Fruit fly (Drosophila melanogaster) whole organism, embryonic: ENCODE measurements around the gene RpL7A.

Source experiments
- C15 ChIP-seq: fragments of 200-800 bp; sonication (Bioruptor generic); IDR thresholded peaks from 3 replicates; pipeline ENCODE4 v1.3.6; 2022; ENCODE audit warnings: missing biosample characterization, missing genetic modification characterization
- CG11695 ChIP-seq: fragments of 200-800 bp; sonication (Bioruptor generic); IDR thresholded peaks from 3 replicates; pipeline ENCODE4 v1.3.6; 2022; ENCODE audit warnings: missing biosample characterization, missing genetic modification characterization
- CG12391 ChIP-seq: fragments of 200-800 bp; sonication (Bioruptor generic); optimal IDR thresholded peaks from 3 replicates; lab custom pipeline; 2018; ENCODE audit warnings: missing biosample characterization, mild to moderate bottlenecking, missing genetic modification characterization, moderate library complexity
- CG13894 ChIP-seq: fragments of 200-800 bp; sonication (Bioruptor generic); optimal IDR thresholded peaks from 3 replicates; lab custom pipeline; 2018; ENCODE audit warnings: missing biosample characterization, mild to moderate bottlenecking, missing genetic modification characterization, moderate library complexity
- CG14860 ChIP-seq: fragments of 200-800 bp; sonication (Bioruptor generic); IDR thresholded peaks from 3 replicates; pipeline ENCODE4 v1.3.6; 2022; ENCODE audit warnings: missing biosample characterization, missing genetic modification characterization; ENCODE audit not compliant: partially characterized antibody
- CG15269 ChIP-seq: fragments of 200-800 bp; sonication (Bioruptor generic); optimal IDR thresholded peaks from 2 replicates; lab custom pipeline; 2018; ENCODE audit warnings: missing biosample characterization, mild to moderate bottlenecking, missing genetic modification characterization, moderate library complexity
- CG15696 ChIP-seq: fragments of 200-800 bp; sonication (Bioruptor generic); optimal IDR thresholded peaks from 2 replicates; lab custom pipeline; 2019; ENCODE audit warnings: missing biosample characterization, mild to moderate bottlenecking, missing genetic modification characterization, moderate library complexity
- CG1603 ChIP-seq: fragments of 200-800 bp; sonication (Bioruptor generic); optimal IDR thresholded peaks from 2 replicates; lab custom pipeline; 2019; ENCODE audit warnings: missing biosample characterization, mild to moderate bottlenecking, missing genetic modification characterization, moderate library complexity
- CG16863 ChIP-seq: fragments of 200-800 bp; sonication (Bioruptor generic); optimal IDR thresholded peaks from 3 replicates; lab custom pipeline; 2016; ENCODE audit warnings: missing biosample characterization, missing genetic modification characterization
- CG30020 ChIP-seq: fragments of 200-800 bp; optimal IDR thresholded peaks from 2 replicates; lab custom pipeline; 2019; ENCODE audit warnings: missing biosample characterization, mild to moderate bottlenecking, missing genetic modification characterization, moderate library complexity
- CG31365 ChIP-seq: fragments of 200-800 bp; sonication (Bioruptor generic); optimal IDR thresholded peaks from 2 replicates; lab custom pipeline; 2018; ENCODE audit warnings: missing biosample characterization, mild to moderate bottlenecking, missing genetic modification characterization
- CG31441 ChIP-seq: fragments of 200-800 bp; sonication (Bioruptor generic); IDR thresholded peaks from 2 replicates; pipeline ENCODE4 v1.3.6; 2022; ENCODE audit warnings: missing biosample characterization, missing genetic modification characterization
- CG32532 ChIP-seq: fragments of 200-800 bp; sonication (Bioruptor generic); IDR thresholded peaks from 2 replicates; pipeline ENCODE4 v1.3.6; 2022; ENCODE audit warnings: missing biosample characterization, missing genetic modification characterization
- CG42726 ChIP-seq: fragments of 200-800 bp; sonication (Bioruptor generic); IDR thresholded peaks from 2 replicates; pipeline ENCODE4 v1.3.6; 2022; ENCODE audit warnings: missing biosample characterization, missing genetic modification characterization; ENCODE audit not compliant: partially characterized antibody
- CG4360 ChIP-seq: fragments of 200-800 bp; sonication (Bioruptor generic); IDR thresholded peaks from 2 replicates; pipeline ENCODE4 v1.3.6; 2022; ENCODE audit warnings: missing biosample characterization, missing genetic modification characterization
- CG6689 ChIP-seq: fragments of 200-800 bp; sonication (Bioruptor generic); IDR thresholded peaks from 2 replicates; pipeline ENCODE4 v1.3.6; 2022; ENCODE audit warnings: missing biosample characterization, missing genetic modification characterization
- CG7271 ChIP-seq: fragments of 200-800 bp; sonication (Bioruptor generic); optimal IDR thresholded peaks from 2 replicates; lab custom pipeline; 2018; ENCODE audit warnings: missing biosample characterization, mild to moderate bottlenecking, missing genetic modification characterization, moderate library complexity
- CG7928 ChIP-seq: fragments of 200-800 bp; sonication (Bioruptor generic); optimal IDR thresholded peaks from 2 replicates; lab custom pipeline; 2017; ENCODE audit warnings: missing biosample characterization, mild to moderate bottlenecking, missing genetic modification characterization
- CG8924 ChIP-seq: fragments of 200-800 bp; optimal IDR thresholded peaks from 3 replicates; lab custom pipeline; 2019; ENCODE audit warnings: missing biosample characterization, mild to moderate bottlenecking, missing genetic modification characterization, moderate library complexity
- CG9727 ChIP-seq: fragments of 200-800 bp; sonication (Bioruptor generic); optimal IDR thresholded peaks from 3 replicates; lab custom pipeline; 2017; ENCODE audit warnings: missing biosample characterization, mild to moderate bottlenecking, missing genetic modification characterization
- Ets65A ChIP-seq: fragments of 200-800 bp; sonication (Bioruptor generic); peaks from one replicate; lab custom pipeline; 2016; ENCODE audit warnings: missing biosample characterization, missing genetic modification characterization
- Fer3 ChIP-seq: fragments of 200-800 bp; sonication (Bioruptor generic); optimal IDR thresholded peaks from 2 replicates; lab custom pipeline; 2018; ENCODE audit warnings: missing biosample characterization, mild to moderate bottlenecking, missing genetic modification characterization, moderate library complexity
- H2.0 ChIP-seq: fragments of 200-800 bp; sonication (Bioruptor generic); IDR thresholded peaks from 2 replicates; pipeline ENCODE4 v1.3.6; 2022; ENCODE audit warnings: missing biosample characterization, missing genetic modification characterization
- Hr51 ChIP-seq, 2 experiments: fragments of 200-800 bp; sonication (Bioruptor generic); optimal IDR thresholded peaks; 2 replicates in 1 of 2; 3 replicates in 1 of 2; lab custom pipeline; 2016 to 2018; ENCODE audit warnings: missing biosample characterization in 2 of 2, missing genetic modification characterization in 2 of 2, mild to moderate bottlenecking in 1 of 2, moderate library complexity in 1 of 2
- Kr ChIP-seq: fragments of 200-800 bp; sonication (Bioruptor generic); optimal IDR thresholded peaks from 2 replicates; lab custom pipeline; 2017; ENCODE audit warnings: missing biosample characterization, mild to moderate bottlenecking, missing genetic modification characterization
- Max ChIP-seq: fragments of 200-800 bp; sonication (Bioruptor generic); optimal IDR thresholded peaks from 2 replicates; lab custom pipeline; 2016; ENCODE audit warnings: missing biosample characterization, mild to moderate bottlenecking, missing genetic modification characterization
- Nf-YB ChIP-seq: fragments of 200-800 bp; sonication (Bioruptor generic); optimal IDR thresholded peaks from 3 replicates; lab custom pipeline; 2019; ENCODE audit warnings: missing biosample characterization, mild to moderate bottlenecking, missing genetic modification characterization, moderate library complexity
- Ravus ChIP-seq: fragments of 200-800 bp; sonication (Bioruptor generic); IDR thresholded peaks from 2 replicates; pipeline ENCODE4 v1.3.6; 2022; ENCODE audit warnings: missing biosample characterization, missing genetic modification characterization
- Rfx ChIP-seq: fragments of 200-800 bp; sonication (Bioruptor generic); IDR thresholded peaks from 2 replicates; pipeline ENCODE4 v1.3.6; 2022; ENCODE audit warnings: missing biosample characterization, missing genetic modification characterization
- Scr ChIP-seq: fragments of 200-800 bp; sonication (Bioruptor generic); IDR thresholded peaks from 2 replicates; pipeline ENCODE4 v1.3.6; 2022; ENCODE audit warnings: missing biosample characterization, missing genetic modification characterization; ENCODE audit not compliant: partially characterized antibody
- Tbp ChIP-seq: fragments of >200 bp; optimal IDR thresholded peaks from 2 replicates; lab custom pipeline; 2018; ENCODE audit warnings: missing biosample characterization, missing genetic modification characterization
- YL-1 ChIP-seq: fragments of 200-800 bp; sonication (Bioruptor generic); optimal IDR thresholded peaks from 3 replicates; lab custom pipeline; 2017; ENCODE audit warnings: missing biosample characterization, mild to moderate bottlenecking, missing genetic modification characterization
- ap ChIP-seq: fragments of 200-800 bp; sonication (Bioruptor generic); IDR thresholded peaks from 2 replicates; pipeline ENCODE4 v1.3.6; 2022; ENCODE audit warnings: missing biosample characterization, missing genetic modification characterization
- caup ChIP-seq: fragments of 200-800 bp; sonication (Bioruptor generic); optimal IDR thresholded peaks from 3 replicates; lab custom pipeline; 2017; ENCODE audit warnings: missing biosample characterization, mild to moderate bottlenecking, missing genetic modification characterization, moderate library complexity; ENCODE audit not compliant: severe bottlenecking
- chn ChIP-seq: fragments of 200-800 bp; sonication (Bioruptor generic); optimal IDR thresholded peaks from 2 replicates; lab custom pipeline; 2016; ENCODE audit warnings: missing biosample characterization, missing genetic modification characterization
- dan ChIP-seq: fragments of 200-800 bp; sonication (Bioruptor generic); IDR thresholded peaks from 2 replicates; pipeline ENCODE4 v1.3.6; 2022; ENCODE audit warnings: missing biosample characterization, missing genetic modification characterization
- dpn ChIP-seq, 2 experiments: fragments of 200-800 bp; sonication (Bioruptor generic); optimal IDR thresholded peaks; 3 replicates each; lab custom pipeline; 2016; ENCODE audit warnings: missing biosample characterization in 2 of 2, missing genetic modification characterization in 2 of 2
- grau ChIP-seq: fragments of 200-800 bp; optimal IDR thresholded peaks from 3 replicates; lab custom pipeline; 2019; ENCODE audit warnings: missing biosample characterization, mild to moderate bottlenecking, missing genetic modification characterization, moderate library complexity
- hb ChIP-seq: fragments of 200-800 bp; sonication (Bioruptor generic); IDR thresholded peaks from 3 replicates; pipeline ENCODE4 v1.3.6; 2022; ENCODE audit warnings: missing biosample characterization, missing genetic modification characterization; ENCODE audit not compliant: partially characterized antibody
- knrl ChIP-seq: fragments of 200-800 bp; sonication (Bioruptor generic); IDR thresholded peaks from 3 replicates; pipeline ENCODE4 v1.3.6; 2022; ENCODE audit warnings: missing biosample characterization, missing genetic modification characterization; ENCODE audit not compliant: partially characterized antibody
- nerfin-2 ChIP-seq: fragments of 200-800 bp; sonication (Bioruptor generic); IDR thresholded peaks from 2 replicates; pipeline ENCODE4 v1.3.6; 2022; ENCODE audit warnings: missing biosample characterization, missing genetic modification characterization; ENCODE audit not compliant: partially characterized antibody
- onecut ChIP-seq: fragments of 200-800 bp; sonication (Bioruptor generic); IDR thresholded peaks from 2 replicates; pipeline ENCODE4 v1.3.6; 2022; ENCODE audit warnings: missing biosample characterization, missing genetic modification characterization
- pnt ChIP-seq: fragments of 200-800 bp; sonication (Bioruptor generic); optimal IDR thresholded peaks from 3 replicates; lab custom pipeline; 2016; ENCODE audit warnings: missing biosample characterization, missing genetic modification characterization
- psq ChIP-seq: fragments of 200-800 bp; sonication (Bioruptor generic); optimal IDR thresholded peaks from 2 replicates; lab custom pipeline; 2017; ENCODE audit warnings: missing biosample characterization, missing genetic modification characterization
- sc ChIP-seq, 3 experiments: fragments of >200 bp in 2 of 3; fragments of 200-800 bp in 1 of 3; sonication (Bioruptor generic) in 1 of 3; optimal IDR thresholded peaks; 2 replicates in 2 of 3; 3 replicates in 1 of 3; lab custom pipeline; 2017; ENCODE audit warnings: mild to moderate bottlenecking in 1 of 3, missing biosample characterization in 1 of 3, missing genetic modification characterization in 1 of 3, missing genetic modification reagents in 1 of 3
- sd ChIP-seq: fragments of 200-800 bp; sonication (Bioruptor generic); optimal IDR thresholded peaks from 3 replicates; lab custom pipeline; 2018; ENCODE audit warnings: missing biosample characterization, mild to moderate bottlenecking, missing genetic modification characterization, moderate library complexity
- vfl ChIP-seq: fragments of 200-800 bp; sonication (Bioruptor generic); optimal IDR thresholded peaks from 2 replicates; lab custom pipeline; 2016; ENCODE audit warnings: missing biosample characterization, missing genetic modification characterization
- wdn ChIP-seq: fragments of 200-800 bp; sonication (Bioruptor generic); IDR thresholded peaks from 2 replicates; pipeline ENCODE4 v1.3.6; 2022; ENCODE audit warnings: missing biosample characterization, missing genetic modification characterization

Gene RpL7A

dm6 chrX:6571234-6571915, 38.2 kb upstream of the RpL7A start (continued):
- peak; percentile 93 for TF ChIP-seq CG12391 (tag; lab: Kevin White, UChicago)
- TF ChIP-seq Ets65A: peak; percentile 92
- TF ChIP-seq C15 (GFP tag; lab: Robert Waterston, UW): no peak
- TF ChIP-seq ap (GFP tag; lab: Robert Waterston, UW): peak; percentile 80
- peak; percentile 90 for TF ChIP-seq CG11695 (GFP tag; lab: Robert Waterston, UW)
- TF ChIP-seq hb (GFP tag; lab: Robert Waterston, UW): no peak
- peak; percentile 58 for TF ChIP-seq CG7271
- no peak; the same call in 1 of the 2 replicates for TF ChIP-seq Ravus
- TF ChIP-seq knrl: no peak
- no peak for TF ChIP-seq CG14860 (GFP tag; lab: Robert Waterston, UW)
- TF ChIP-seq Rfx (GFP tag; lab: Robert Waterston, UW): peak; percentile 57; the same call in 1 of the 2 replicates
- peak; percentile 66; the same call in 1 of the 2 replicates for TF ChIP-seq CG32532
- TF ChIP-seq CG15696 (tag; lab: Kevin White, UChicago): peak; percentile 89
- TF ChIP-seq H2.0 (GFP tag; lab: Robert Waterston, UW): peak; percentile 79
- TF ChIP-seq vfl (GFP tag; lab: Kevin White, UChicago): no peak
- peak; percentile 81 for TF ChIP-seq Fer3 (tag; lab: Kevin White, UChicago)
- TF ChIP-seq psq: peak; percentile 42
- TF ChIP-seq CG8924 (tag; lab: Kevin White, UChicago): peak; percentile 92
- peak; percentile 59 for TF ChIP-seq sd
- no peak for TF ChIP-seq nerfin-2
- peak; percentile 70 for TF ChIP-seq CG30020
- TF ChIP-seq Max (GFP tag; lab: Kevin White, UChicago): peak; percentile 52
- peak; percentile 47; the same call in 1 of the 2 replicates for TF ChIP-seq dan (GFP tag; lab: Robert Waterston, UW)
- TF ChIP-seq CG42726 (GFP tag; lab: Robert Waterston, UW): no peak
- peak; percentile 59 for TF ChIP-seq chn (GFP tag; lab: Kevin White, UChicago)
- TF ChIP-seq CG31441 (GFP tag; lab: Robert Waterston, UW): peak; percentile 97
- TF ChIP-seq pnt (GFP tag; lab: Kevin White, UChicago): peak; percentile 52
- peak; percentile 24 to 92 for TF ChIP-seq Hr51 (GFP tag; optimal IDR thresholded peaks at IDR 0.05; lab: Kevin White, UChicago)
- TF ChIP-seq grau (tag; lab: Kevin White, UChicago): peak; percentile 90
- peak; percentile 35 for TF ChIP-seq CG7928 (GFP tag; lab: Kevin White, UChicago)
- TF ChIP-seq CG9727 (GFP tag; lab: Kevin White, UChicago): peak; percentile 91
- peak; percentile 48 for TF ChIP-seq YL-1 (GFP tag; lab: Kevin White, UChicago)
- TF ChIP-seq CG31365 (tag; lab: Kevin White, UChicago): peak; percentile 51
- peak; percentile 88 for TF ChIP-seq CG15269 (tag; lab: Kevin White, UChicago)
- TF ChIP-seq sc (optimal IDR thresholded peaks at IDR 0.05; lab: Kevin White, UChicago): no peak
- TF ChIP-seq sc (GFP tag; optimal IDR thresholded peaks at IDR 0.05; lab: Kevin White, UChicago): peak; percentile 90
- peak; percentile 76 for TF ChIP-seq caup (GFP tag; lab: Kevin White, UChicago)
- peak; percentile 15 for TF ChIP-seq CG16863 (GFP tag; lab: Kevin White, UChicago)
- no peak for TF ChIP-seq Tbp (GFP tag; lab: Kevin White, UChicago)
- TF ChIP-seq onecut: peak; percentile 79
- no peak for TF ChIP-seq Kr (GFP tag; lab: Kevin White, UChicago)
- TF ChIP-seq CG13894 (tag; lab: Kevin White, UChicago): no peak
- no peak for TF ChIP-seq Scr (GFP tag; lab: Robert Waterston, UW)
- TF ChIP-seq dpn (GFP tag; optimal IDR thresholded peaks at IDR 0.05; lab: Kevin White, UChicago): peak; percentile 40 to 78
- peak; percentile 90 for TF ChIP-seq CG6689 (GFP tag; lab: Robert Waterston, UW)
- TF ChIP-seq CG1603 (tag; lab: Kevin White, UChicago): peak; percentile 37
- TF ChIP-seq CG4360 (GFP tag; lab: Robert Waterston, UW): no peak
- 0 out of 2 replicates have a peak, but pooled peaks have one; percentile 24 for TF ChIP-seq wdn (GFP tag; lab: Robert Waterston, UW)
- peak; percentile 82 for TF ChIP-seq Nf-YB (GFP tag; lab: Kevin White, UChicago)
